Worm (Caenorhabditis elegans) whole organism, L1 larva: ENCODE data around the gene R05D3.12.

Experiments
- C16A3.4 ChIP-seq: fragments of 150-350 bp; optimal IDR thresholded peaks from 2 replicates; lab custom pipeline; 2014; ENCODE audit warnings: missing biosample characterization, missing genetic modification characterization
- C34B4.2 ChIP-seq: sonication (generic microtip); optimal IDR thresholded peaks from 2 replicates; lab custom pipeline; 2017; ENCODE audit warnings: mild to moderate bottlenecking, missing genetic modification characterization, missing compliant biosample characterization
- Y116A8C.19 ChIP-seq: sonication (generic microtip); optimal IDR thresholded peaks from 2 replicates; lab custom pipeline; 2016; ENCODE audit warnings: missing compliant biosample characterization, missing genetic modification characterization, borderline replicate concordance
- aha-1 ChIP-seq: fragments of 150-350 bp; optimal IDR thresholded peaks from 2 replicates; lab custom pipeline; 2014; ENCODE audit warnings: missing biosample characterization, missing genetic modification characterization
- aly-2 ChIP-seq: fragments of 150-350 bp; optimal IDR thresholded peaks from 2 replicates; lab custom pipeline; 2014; ENCODE audit warnings: missing biosample characterization, missing genetic modification characterization
- blmp-1 ChIP-seq: fragments of 150-350 bp; optimal IDR thresholded peaks from 2 replicates; lab custom pipeline; 2014; ENCODE audit warnings: missing biosample characterization, missing genetic modification characterization
- ceh-63 ChIP-seq: fragments of 200-800 bp; sonication (Bioruptor generic); optimal IDR thresholded peaks from 2 replicates; lab custom pipeline; 2018; ENCODE audit warnings: mild to moderate bottlenecking, missing genetic modification characterization, missing compliant biosample characterization
- ceh-82 ChIP-seq, 3 experiments: fragments of 150-350 bp in 1 of 3; sonication (generic microtip) in 2 of 3; optimal IDR thresholded peaks; 2 replicates each; lab custom pipeline; 2014 to 2017; ENCODE audit warnings: missing biosample characterization in 3 of 3, missing genetic modification characterization in 3 of 3
- ceh-88 ChIP-seq: fragments of 200-800 bp; sonication (Bioruptor generic); IDR thresholded peaks from 2 replicates; pipeline ENCODE4 v1.3.6; 2022; ENCODE audit warnings: missing genetic modification characterization, missing compliant biosample characterization
- ceh-90 ChIP-seq: sonication (generic microtip); optimal IDR thresholded peaks from 2 replicates; lab custom pipeline; 2016; ENCODE audit warnings: missing genetic modification characterization, missing compliant biosample characterization
- ces-1 ChIP-seq: fragments of 150-350 bp; optimal IDR thresholded peaks from 2 replicates; lab custom pipeline; 2014; ENCODE audit warnings: missing biosample characterization, missing genetic modification reagents, missing genetic modification characterization
- dpl-1 ChIP-seq, 3 experiments: fragments of 150-350 bp in 2 of 3; sonication (generic microtip) in 1 of 3; optimal IDR thresholded peaks; 2 replicates each; lab custom pipeline; 2014 to 2017; ENCODE audit warnings: missing biosample characterization in 3 of 3, missing genetic modification characterization in 3 of 3, missing genetic modification reagents in 3 of 3
- dsc-1 ChIP-seq: sonication (generic microtip); optimal IDR thresholded peaks from 2 replicates; lab custom pipeline; 2016; ENCODE audit warnings: mild to moderate bottlenecking, missing genetic modification characterization, missing compliant biosample characterization
- efl-3 ChIP-seq: fragments of 200-800 bp; sonication (Bioruptor generic); optimal IDR thresholded peaks from 2 replicates; lab custom pipeline; 2018; ENCODE audit warnings: mild to moderate bottlenecking, missing genetic modification characterization, missing compliant biosample characterization
- egl-13 ChIP-seq: sonication (generic microtip); optimal IDR thresholded peaks from 2 replicates; lab custom pipeline; 2016; ENCODE audit warnings: missing genotype, missing genetic modification reagents, missing genetic modification characterization, missing compliant biosample characterization
- egl-27 ChIP-seq, 2 experiments: fragments of 150-350 bp in 1 of 2; sonication (generic microtip); optimal IDR thresholded peaks; 3 replicates each; lab custom pipeline; 2017 to 2018; ENCODE audit warnings: missing biosample characterization in 2 of 2, missing genetic modification characterization in 2 of 2, missing genetic modification reagents in 2 of 2
- ets-5 ChIP-seq: fragments of 200-800 bp; sonication (Bioruptor generic); IDR thresholded peaks from 2 replicates; pipeline ENCODE4 v1.3.6; 2022; ENCODE audit warnings: missing genetic modification characterization, missing compliant biosample characterization
- fkh-10 ChIP-seq: sonication (generic microtip); optimal IDR thresholded peaks from 2 replicates; lab custom pipeline; 2017; ENCODE audit warnings: missing biosample characterization, missing genetic modification reagents, missing genetic modification characterization
- fkh-4 ChIP-seq: sonication (generic microtip); optimal IDR thresholded peaks from 2 replicates; lab custom pipeline; 2016; ENCODE audit warnings: missing compliant biosample characterization, missing genetic modification characterization, borderline replicate concordance
- fkh-8 ChIP-seq: sonication (generic microtip); optimal IDR thresholded peaks from 2 replicates; lab custom pipeline; 2016; ENCODE audit warnings: mild to moderate bottlenecking, missing genetic modification characterization, missing compliant biosample characterization
- fos-1 ChIP-seq: fragments of 150-350 bp; optimal IDR thresholded peaks from 2 replicates; lab custom pipeline; 2014; ENCODE audit warnings: missing biosample characterization, missing genetic modification characterization
- hlh-17 ChIP-seq: fragments of 200-800 bp; sonication (Bioruptor generic); optimal IDR thresholded peaks from 2 replicates; lab custom pipeline; 2018; ENCODE audit warnings: missing genetic modification characterization, mild to moderate bottlenecking, missing compliant biosample characterization, moderate library complexity, borderline replicate concordance
- hlh-4 ChIP-seq: sonication (generic microtip); optimal IDR thresholded peaks from 2 replicates; lab custom pipeline; 2016; ENCODE audit warnings: mild to moderate bottlenecking, missing genetic modification characterization, missing compliant biosample characterization
- hpl-2 ChIP-seq: fragments of 150-350 bp; optimal IDR thresholded peaks from 2 replicates; lab custom pipeline; 2014; ENCODE audit warnings: missing biosample characterization, missing genetic modification reagents, missing genetic modification characterization
- lin-13 ChIP-seq: fragments of 150-350 bp; optimal IDR thresholded peaks from 2 replicates; lab custom pipeline; 2014; ENCODE audit warnings: missing biosample characterization, missing genetic modification reagents, missing genetic modification characterization
- lin-15B ChIP-seq: fragments of 150-350 bp; sonication (generic microtip); optimal IDR thresholded peaks from 3 replicates; lab custom pipeline; 2014; ENCODE audit warnings: missing biosample characterization, missing genetic modification characterization
- lir-3 ChIP-seq: sonication (generic microtip); optimal IDR thresholded peaks from 2 replicates; lab custom pipeline; 2016; ENCODE audit warnings: mild to moderate bottlenecking, missing genetic modification characterization, moderate library complexity, missing compliant biosample characterization; ENCODE audit not compliant: poor library complexity
- lsy-2 ChIP-seq, 2 experiments: fragments of 150-350 bp; optimal IDR thresholded peaks; 2 replicates each; lab custom pipeline; 2014; ENCODE audit warnings: missing biosample characterization in 2 of 2, missing genetic modification characterization in 2 of 2
- nhr-19 ChIP-seq: fragments of 200-800 bp; sonication (Bioruptor generic); conservative IDR thresholded peaks from 2 replicates; pipeline ENCODE4 v1.3.6; 2022; ENCODE audit warnings: missing genetic modification characterization, missing compliant biosample characterization
- nhr-237 ChIP-seq: fragments of 150-350 bp; optimal IDR thresholded peaks from 2 replicates; lab custom pipeline; 2014; ENCODE audit warnings: missing biosample characterization, missing genetic modification characterization
- nhr-28 ChIP-seq: fragments of 150-350 bp; optimal IDR thresholded peaks from 2 replicates; lab custom pipeline; 2014; ENCODE audit warnings: missing biosample characterization, missing genetic modification characterization
- nhr-47 ChIP-seq: sonication (generic microtip); optimal IDR thresholded peaks from 2 replicates; lab custom pipeline; 2016; ENCODE audit warnings: mild to moderate bottlenecking, missing genetic modification characterization, moderate library complexity, missing compliant biosample characterization
- nhr-71 ChIP-seq: sonication (generic microtip); optimal IDR thresholded peaks from 2 replicates; lab custom pipeline; 2016; ENCODE audit warnings: mild to moderate bottlenecking, missing genetic modification characterization, moderate library complexity, missing compliant biosample characterization
- nhr-76 ChIP-seq: sonication (generic microtip); optimal IDR thresholded peaks from 2 replicates; lab custom pipeline; 2017; ENCODE audit warnings: missing biosample characterization, missing genetic modification characterization
- nhr-77 ChIP-seq: fragments of 150-350 bp; optimal IDR thresholded peaks from 2 replicates; lab custom pipeline; 2014; ENCODE audit warnings: missing biosample characterization, missing genetic modification characterization
- nhr-84 ChIP-seq: sonication (generic microtip); optimal IDR thresholded peaks from 2 replicates; lab custom pipeline; 2017; ENCODE audit warnings: missing biosample characterization, missing genetic modification characterization
- nhr-85 ChIP-seq: sonication (generic microtip); peaks from one replicate; lab custom pipeline; 2016; ENCODE audit warnings: missing genetic modification characterization, inconsistent platforms, missing compliant biosample characterization
- pax-3 ChIP-seq: fragments of 200-800 bp; sonication (Bioruptor generic); optimal IDR thresholded peaks from 2 replicates; lab custom pipeline; 2018; ENCODE audit warnings: mild to moderate bottlenecking, missing genetic modification characterization, moderate library complexity, missing compliant biosample characterization
- pqm-1 ChIP-seq: sonication (generic microtip); optimal IDR thresholded peaks from 3 replicates; lab custom pipeline; 2017; ENCODE audit warnings: missing biosample characterization, missing genetic modification characterization
- rnt-1 ChIP-seq: sonication (generic microtip); optimal IDR thresholded peaks from 2 replicates; lab custom pipeline; 2016; ENCODE audit warnings: mild to moderate bottlenecking, missing genetic modification characterization, moderate library complexity, missing compliant biosample characterization
- skn-1 ChIP-seq: fragments of 150-350 bp; optimal IDR thresholded peaks from 2 replicates; lab custom pipeline; 2014; ENCODE audit warnings: missing biosample characterization, missing genetic modification characterization
- snpc-4 ChIP-seq: fragments of 150-350 bp; optimal IDR thresholded peaks from 2 replicates; lab custom pipeline; 2014; ENCODE audit warnings: missing biosample characterization, missing genetic modification characterization
- sox-4 ChIP-seq: sonication (generic microtip); optimal IDR thresholded peaks from 2 replicates; lab custom pipeline; 2016; ENCODE audit warnings: missing genetic modification characterization, missing compliant biosample characterization
- sptf-1 ChIP-seq: fragments of 150-350 bp; optimal IDR thresholded peaks from 2 replicates; lab custom pipeline; 2014; ENCODE audit warnings: missing biosample characterization, missing genetic modification characterization
- sup-37 ChIP-seq: fragments of 200-800 bp; sonication (Bioruptor generic); optimal IDR thresholded peaks from 2 replicates; lab custom pipeline; 2018; ENCODE audit warnings: mild to moderate bottlenecking, missing genetic modification characterization, missing compliant biosample characterization
- swsn-7 ChIP-seq: sonication (generic microtip); optimal IDR thresholded peaks from 2 replicates; lab custom pipeline; 2016; ENCODE audit warnings: missing genetic modification characterization, missing compliant biosample characterization
- tbx-2 ChIP-seq: sonication (generic microtip); optimal IDR thresholded peaks from 2 replicates; lab custom pipeline; 2016; ENCODE audit warnings: missing genetic modification characterization, missing compliant biosample characterization
- unc-130 ChIP-seq: fragments of 150-350 bp; optimal IDR thresholded peaks from 2 replicates; lab custom pipeline; 2017; ENCODE audit warnings: missing biosample characterization, missing genetic modification characterization, inconsistent platforms
- unc-30 ChIP-seq: sonication (generic microtip); optimal IDR thresholded peaks from 2 replicates; lab custom pipeline; 2017; ENCODE audit warnings: missing biosample characterization, missing genetic modification characterization
- unc-98 ChIP-seq: fragments of 200-800 bp; sonication (Bioruptor generic); IDR thresholded peaks from 2 replicates; pipeline ENCODE4 v1.3.6; 2022; ENCODE audit warnings: missing genetic modification characterization, missing compliant biosample characterization
- vab-15 ChIP-seq: sonication (generic microtip); optimal IDR thresholded peaks from 2 replicates; lab custom pipeline; 2017; ENCODE audit warnings: missing genotype, mild to moderate bottlenecking, missing genetic modification characterization, missing compliant biosample characterization
- zag-1 ChIP-seq: fragments of 150-350 bp; optimal IDR thresholded peaks from 2 replicates; lab custom pipeline; 2014; ENCODE audit warnings: missing biosample characterization, missing genetic modification characterization

The R05D3.12 gene

DNA sequence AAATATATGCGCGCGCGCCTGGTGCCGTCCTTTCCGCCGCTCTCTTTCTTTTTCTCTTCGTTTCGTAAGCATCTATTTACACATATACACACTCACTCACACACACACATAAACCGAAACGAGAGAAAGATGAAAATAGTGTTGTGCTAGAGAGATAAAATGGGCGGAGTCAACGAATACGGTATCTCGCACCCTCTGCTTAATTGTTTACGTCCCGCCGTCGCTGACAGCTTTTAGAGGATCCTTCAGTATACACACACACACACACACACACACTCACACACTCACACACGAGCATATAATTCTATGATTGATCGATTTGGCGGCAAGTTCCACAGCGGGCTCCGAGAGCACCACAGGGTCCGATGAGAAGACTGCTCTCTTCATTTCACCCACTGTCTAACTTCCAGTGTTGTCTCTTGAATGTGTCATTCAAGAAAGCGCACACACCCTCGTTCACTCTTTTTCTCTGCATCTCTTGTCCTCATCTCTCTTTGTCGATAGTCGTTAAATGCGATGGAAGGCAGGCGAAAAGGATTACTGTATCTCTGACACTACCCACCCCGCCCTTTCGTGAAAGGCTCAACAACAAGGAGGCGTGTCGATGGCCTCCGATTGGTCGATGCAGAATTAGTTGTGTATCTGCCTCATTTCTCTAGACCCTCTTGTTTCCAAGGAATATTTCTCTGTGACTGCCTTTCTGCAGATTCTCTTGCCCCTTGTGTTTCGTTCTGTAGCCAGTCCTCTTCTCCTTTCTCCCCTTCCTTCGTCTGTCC lies 36.6 kb downstream of the R05D3.12 start (continued):
- no peak for TF ChIP-seq efl-3
- TF ChIP-seq sox-4 (tag; lab: Kevin White, UChicago) = peak; percentile 37
- peak; percentile 49 for TF ChIP-seq ceh-63 (GFP tag; lab: Kevin White, UChicago)
- TF ChIP-seq nhr-28 (tag; lab: Kevin White, UChicago) = no peak
- TF ChIP-seq zag-1 (tag; lab: Kevin White, UChicago) = peak; percentile 89
- TF ChIP-seq fkh-8 (tag; lab: Kevin White, UChicago) = peak; percentile 92
- peak; percentile 85 for TF ChIP-seq blmp-1
- TF ChIP-seq ceh-88 (GFP tag; lab: Robert Waterston, UW) = peak; percentile 65
- peak; percentile 66 to 73 (median 66) for TF ChIP-seq dpl-1 (GFP tag; optimal IDR thresholded peaks at IDR 0.05; lab: Kevin White, UChicago)
- peak; percentile 47 for TF ChIP-seq Y116A8C.19 (tag; lab: Kevin White, UChicago)
- TF ChIP-seq aha-1 (tag; lab: Kevin White, UChicago) = peak; percentile 75
- peak; percentile 79 for TF ChIP-seq fkh-4 (tag; lab: Kevin White, UChicago)
- no peak for TF ChIP-seq aly-2 (tag; lab: Kevin White, UChicago)
- TF ChIP-seq lir-3 (tag; lab: Kevin White, UChicago) = peak; percentile 75
- TF ChIP-seq nhr-85 = peak; percentile 95
- peak; percentile 91 for TF ChIP-seq nhr-19 (GFP tag; lab: Robert Waterston, UW)
- peak; percentile 97 for TF ChIP-seq tbx-2 (tag; lab: Kevin White, UChicago)
- TF ChIP-seq ceh-82 (tag; optimal IDR thresholded peaks at IDR 0.05; lab: Kevin White, UChicago) = peak; percentile 72 to 83 (median 79)
- 0 out of 2 replicates have a peak, but pooled peaks have one; percentile 16 for TF ChIP-seq unc-98 (GFP tag; lab: Robert Waterston, UW)
- TF ChIP-seq lin-15B = peak; percentile 65
- no peak for TF ChIP-seq hlh-17 (GFP tag; lab: Kevin White, UChicago)
- TF ChIP-seq lsy-2 (tag; optimal IDR thresholded peaks at IDR 0.05; lab: Kevin White, UChicago) = peak; percentile 98 to 99
- peak; percentile 89 for TF ChIP-seq nhr-77 (tag; lab: Kevin White, UChicago)
- peak; percentile 32 to 77 for TF ChIP-seq egl-27 (tag; optimal IDR thresholded peaks at IDR 0.05; lab: Kevin White, UChicago)
- TF ChIP-seq hpl-2 (GFP tag; lab: Kevin White, UChicago) = peak; percentile 68
- TF ChIP-seq ets-5 (GFP tag; lab: Robert Waterston, UW) = no peak
- TF ChIP-seq sup-37 = peak; percentile 80
- TF ChIP-seq ces-1 (GFP tag; lab: Kevin White, UChicago) = no peak
- TF ChIP-seq fos-1 (tag; lab: Kevin White, UChicago) = peak; percentile 89
- TF ChIP-seq skn-1 (tag; lab: Kevin White, UChicago) = peak; percentile 83
- TF ChIP-seq C34B4.2 (tag; lab: Kevin White, UChicago) = peak; percentile 8
- no peak for TF ChIP-seq sptf-1 (tag; lab: Kevin White, UChicago)
- peak; percentile 81 for TF ChIP-seq pax-3 (tag; lab: Kevin White, UChicago)
- TF ChIP-seq lin-13 (GFP tag; lab: Kevin White, UChicago) = peak; percentile 92
- TF ChIP-seq snpc-4 (tag; lab: Kevin White, UChicago) = peak; percentile 64
- peak; percentile 84 for TF ChIP-seq rnt-1
- TF ChIP-seq C16A3.4 (tag; lab: Kevin White, UChicago) = peak; percentile 84
- TF ChIP-seq dsc-1 (tag; lab: Kevin White, UChicago) = peak; percentile 91
- TF ChIP-seq fkh-10 (GFP tag; lab: Kevin White, UChicago) = peak; percentile 89
- peak; percentile 98 for TF ChIP-seq nhr-71 (tag; lab: Kevin White, UChicago)
- no peak for TF ChIP-seq unc-130 (tag; lab: Kevin White, UChicago)
- TF ChIP-seq nhr-237 = peak; percentile 88
- no peak for TF ChIP-seq hlh-4
- TF ChIP-seq swsn-7 (tag; lab: Kevin White, UChicago) = peak; percentile 96
- no peak for TF ChIP-seq nhr-84 (tag; lab: Kevin White, UChicago)
- peak; percentile 95 for TF ChIP-seq nhr-47 (tag; lab: Kevin White, UChicago)
- TF ChIP-seq vab-15 (tag; lab: Kevin White, UChicago) = peak; percentile 51
- TF ChIP-seq egl-13 (tag; lab: Kevin White, UChicago) = peak; percentile 92
- peak; percentile 28 for TF ChIP-seq nhr-76 (tag; lab: Kevin White, UChicago)
- no peak for TF ChIP-seq pqm-1 (tag; lab: Kevin White, UChicago)
- TF ChIP-seq ceh-90 = peak; percentile 6
- TF ChIP-seq unc-30 (tag; lab: Kevin White, UChicago) = no peak
